Fruit fly (Drosophila melanogaster) whole organism, embryonic: Measurements from ENCODE around the gene CG13471.

ENCODE experiments used
- Antp ChIP-seq: fragments of 200-800 bp; sonication (Bioruptor generic); optimal IDR thresholded peaks from 3 replicates; lab custom pipeline; 2016; ENCODE audit warnings: missing biosample characterization, missing genetic modification characterization
- Asciz ChIP-seq: fragments of 200-800 bp; sonication (Bioruptor generic); optimal IDR thresholded peaks from 2 replicates; lab custom pipeline; 2017; ENCODE audit warnings: missing biosample characterization, mild to moderate bottlenecking, missing genetic modification characterization, missing genetic modification reagents
- C15 ChIP-seq: fragments of 200-800 bp; sonication (Bioruptor generic); IDR thresholded peaks from 3 replicates; pipeline ENCODE4 v1.3.6; 2022; ENCODE audit warnings: missing biosample characterization, missing genetic modification characterization
- CG10267 ChIP-seq: fragments of 200-800 bp; sonication (Bioruptor generic); optimal IDR thresholded peaks from 2 replicates; lab custom pipeline; 2018; ENCODE audit warnings: missing biosample characterization, mild to moderate bottlenecking, missing genetic modification characterization, moderate library complexity
- CG10321 ChIP-seq: fragments of 200-800 bp; sonication (Bioruptor generic); IDR thresholded peaks from 2 replicates; pipeline ENCODE4 v1.3.6; 2022; ENCODE audit warnings: missing biosample characterization, missing genetic modification characterization
- CG11456 ChIP-seq: fragments of 200-800 bp; sonication (Bioruptor generic); IDR thresholded peaks from 3 replicates; pipeline ENCODE4 v1.3.6; 2022; ENCODE audit warnings: missing biosample characterization, missing genetic modification characterization
- CG11695 ChIP-seq: fragments of 200-800 bp; sonication (Bioruptor generic); IDR thresholded peaks from 3 replicates; pipeline ENCODE4 v1.3.6; 2022; ENCODE audit warnings: missing biosample characterization, missing genetic modification characterization
- CG11696 ChIP-seq: fragments of 200-800 bp; sonication (Bioruptor generic); IDR thresholded peaks from 2 replicates; pipeline ENCODE4 v1.3.6; 2022; ENCODE audit warnings: missing biosample characterization, missing genetic modification characterization
- CG13424 ChIP-seq: fragments of 200-800 bp; sonication (Bioruptor generic); optimal IDR thresholded peaks from 2 replicates; lab custom pipeline; 2019; ENCODE audit warnings: missing biosample characterization, mild to moderate bottlenecking, missing genetic modification characterization, moderate library complexity
- CG13894 ChIP-seq: fragments of 200-800 bp; sonication (Bioruptor generic); optimal IDR thresholded peaks from 3 replicates; lab custom pipeline; 2018; ENCODE audit warnings: missing biosample characterization, mild to moderate bottlenecking, missing genetic modification characterization, moderate library complexity
- CG14050 ChIP-seq: fragments of 200-800 bp; sonication (Bioruptor generic); IDR thresholded peaks from 3 replicates; pipeline ENCODE4 v1.3.6; 2022; ENCODE audit warnings: missing biosample characterization, missing genetic modification characterization
- CG14441 ChIP-seq: fragments of 200-800 bp; sonication (Bioruptor generic); IDR thresholded peaks from 2 replicates; pipeline ENCODE4 v1.3.6; 2022; ENCODE audit warnings: missing biosample characterization, missing genetic modification characterization
- CG15696 ChIP-seq: fragments of 200-800 bp; sonication (Bioruptor generic); optimal IDR thresholded peaks from 2 replicates; lab custom pipeline; 2019; ENCODE audit warnings: missing biosample characterization, mild to moderate bottlenecking, missing genetic modification characterization, moderate library complexity
- CG3163 ChIP-seq: fragments of 200-800 bp; sonication (Bioruptor generic); optimal IDR thresholded peaks from 3 replicates; lab custom pipeline; 2016; ENCODE audit warnings: missing biosample characterization, missing genetic modification characterization
- CG32772 ChIP-seq: fragments of 200-800 bp; sonication (Bioruptor generic); IDR thresholded peaks from 2 replicates; pipeline ENCODE4 v1.3.6; 2022; ENCODE audit warnings: missing biosample characterization, missing genetic modification characterization
- CG5180 ChIP-seq: fragments of 200-800 bp; sonication (Bioruptor generic); optimal IDR thresholded peaks from 3 replicates; lab custom pipeline; 2017; ENCODE audit warnings: missing biosample characterization, missing genetic modification characterization, mild to moderate bottlenecking, moderate library complexity, missing genetic modification reagents
- CG7357 ChIP-seq: fragments of 200-800 bp; sonication (Bioruptor generic); IDR thresholded peaks from 3 replicates; pipeline ENCODE4 v1.3.6; 2022; ENCODE audit warnings: missing biosample characterization, missing genetic modification characterization
- CG7987 ChIP-seq: fragments of 200-800 bp; sonication (Bioruptor generic); optimal IDR thresholded peaks from 2 replicates; lab custom pipeline; 2018; ENCODE audit warnings: missing biosample characterization, mild to moderate bottlenecking, missing genetic modification characterization, moderate library complexity
- CG8089 ChIP-seq: fragments of 200-800 bp; sonication (Bioruptor generic); optimal IDR thresholded peaks from 3 replicates; lab custom pipeline; 2016; ENCODE audit warnings: missing biosample characterization, missing genetic modification characterization
- Dbx ChIP-seq: fragments of 200-800 bp; sonication (Bioruptor generic); IDR thresholded peaks from 3 replicates; pipeline ENCODE4 v1.3.6; 2022; ENCODE audit warnings: missing biosample characterization, missing genetic modification characterization
- Deaf1 ChIP-seq: fragments of 200-800 bp; optimal IDR thresholded peaks from 3 replicates; lab custom pipeline; 2019; ENCODE audit warnings: missing biosample characterization, mild to moderate bottlenecking, missing genetic modification characterization, moderate library complexity
- HLH54F ChIP-seq: fragments of 200-800 bp; sonication (Bioruptor generic); optimal IDR thresholded peaks from 3 replicates; lab custom pipeline; 2016; ENCODE audit warnings: missing biosample characterization, missing genetic modification characterization
- Hr3 ChIP-seq: fragments of 200-800 bp; sonication (Bioruptor generic); optimal IDR thresholded peaks from 3 replicates; lab custom pipeline; 2016; ENCODE audit warnings: missing biosample characterization, missing genetic modification characterization
- Oaz ChIP-seq: fragments of 200-800 bp; sonication (Bioruptor generic); IDR thresholded peaks from 2 replicates; pipeline ENCODE4 v1.3.6; 2022; ENCODE audit warnings: missing biosample characterization, missing genetic modification characterization
- Poxn ChIP-seq: fragments of 200-800 bp; sonication (Bioruptor generic); IDR thresholded peaks from 2 replicates; pipeline ENCODE4 v1.3.6; 2022; ENCODE audit warnings: missing biosample characterization, missing genetic modification characterization
- Sry-δ ChIP-seq: fragments of 200-800 bp; sonication (Bioruptor generic); optimal IDR thresholded peaks from 2 replicates; lab custom pipeline; 2016; ENCODE audit warnings: missing biosample characterization, missing genetic modification characterization
- Trl ChIP-seq, 3 experiments: fragments of >200 bp in 2 of 3; fragments of 200-800 bp in 1 of 3; sonication (Bioruptor generic) in 1 of 3; optimal IDR thresholded peaks; 2 replicates in 1 of 3; 3 replicates in 2 of 3; lab custom pipeline; 2016 to 2017; ENCODE audit warnings: missing biosample characterization in 1 of 3, missing genetic modification characterization in 1 of 3
- Vsx1 ChIP-seq: fragments of 200-800 bp; sonication (Bioruptor generic); optimal IDR thresholded peaks from 2 replicates; lab custom pipeline; 2017; ENCODE audit warnings: missing biosample characterization, mild to moderate bottlenecking, missing genetic modification characterization, missing genetic modification reagents
- amos ChIP-seq: fragments of 200-800 bp; sonication (Bioruptor generic); IDR thresholded peaks from 2 replicates; pipeline ENCODE4 v1.3.6; 2022; ENCODE audit warnings: missing biosample characterization, missing genetic modification characterization; ENCODE audit not compliant: partially characterized antibody
- br ChIP-seq: fragments of >200 bp; optimal IDR thresholded peaks from 2 replicates; lab custom pipeline; 2017
- chinmo ChIP-seq: fragments of 200-800 bp; sonication (Bioruptor generic); IDR thresholded peaks from 4 replicates; pipeline ENCODE4 v1.3.6; 2022; ENCODE audit warnings: missing biosample characterization, missing genetic modification characterization; ENCODE audit not compliant: partially characterized antibody
- ci ChIP-seq: fragments of 200-800 bp; sonication (Bioruptor generic); IDR thresholded peaks from 3 replicates; pipeline ENCODE4 v1.3.6; 2022; ENCODE audit warnings: missing biosample characterization, missing genetic modification characterization
- croc ChIP-seq: fragments of 200-800 bp; sonication (Bioruptor generic); conservative IDR thresholded peaks from 3 replicates; pipeline ENCODE4 v1.3.6; 2022; ENCODE audit warnings: missing biosample characterization, missing genetic modification characterization
- dm ChIP-seq: fragments of 200-800 bp; sonication (Bioruptor generic); optimal IDR thresholded peaks from 3 replicates; lab custom pipeline; 2016; ENCODE audit warnings: missing biosample characterization, missing genetic modification characterization
- gsb-n ChIP-seq: fragments of 200-800 bp; sonication (Bioruptor generic); optimal IDR thresholded peaks from 3 replicates; lab custom pipeline; 2018; ENCODE audit warnings: missing biosample characterization, mild to moderate bottlenecking, missing genetic modification characterization
- insv ChIP-seq, 2 experiments: fragments of 200-800 bp; sonication (Bioruptor generic); optimal IDR thresholded peaks; 3 replicates each; lab custom pipeline; 2016 to 2018; ENCODE audit warnings: missing biosample characterization in 2 of 2, missing genetic modification characterization in 2 of 2
- mirr ChIP-seq: fragments of 200-800 bp; sonication (Bioruptor generic); optimal IDR thresholded peaks from 3 replicates; lab custom pipeline; 2018; ENCODE audit warnings: missing biosample characterization, mild to moderate bottlenecking, missing genetic modification characterization
- nom ChIP-seq: fragments of 200-800 bp; sonication (Bioruptor generic); optimal IDR thresholded peaks from 2 replicates; lab custom pipeline; 2017; ENCODE audit warnings: missing biosample characterization, missing genetic modification characterization, mild to moderate bottlenecking, moderate library complexity, missing genetic modification reagents
- onecut ChIP-seq: fragments of 200-800 bp; sonication (Bioruptor generic); IDR thresholded peaks from 2 replicates; pipeline ENCODE4 v1.3.6; 2022; ENCODE audit warnings: missing biosample characterization, missing genetic modification characterization
- pan ChIP-seq, 4 experiments: fragments of >200 bp in 3 of 4; fragments of 200-800 bp in 1 of 4; sonication (Bioruptor generic) in 1 of 4; optimal IDR thresholded peaks in 3 of 4; IDR thresholded peaks in 1 of 4; 2 replicates each; pipeline versions ENCODE4 v1.3.6 to Lab custom; 2017 to 2022; ENCODE audit warnings: missing biosample characterization in 2 of 4, missing genetic modification characterization in 2 of 4, mixed read lengths in 1 of 4
- pb ChIP-seq: fragments of 200-800 bp; sonication (Bioruptor generic); optimal IDR thresholded peaks from 3 replicates; lab custom pipeline; 2016; ENCODE audit warnings: missing biosample characterization, missing genetic modification characterization
- scrt ChIP-seq: fragments of 200-800 bp; sonication (Bioruptor generic); optimal IDR thresholded peaks from 2 replicates; lab custom pipeline; 2018; ENCODE audit warnings: missing biosample characterization, mild to moderate bottlenecking, missing genetic modification characterization, moderate library complexity
- sens ChIP-seq: fragments of 200-800 bp; sonication (Bioruptor generic); peaks from one replicate; lab custom pipeline; 2016; ENCODE audit warnings: missing biosample characterization, missing genetic modification characterization
- sisA ChIP-seq: fragments of 200-800 bp; sonication (Bioruptor generic); IDR thresholded peaks from 2 replicates; pipeline ENCODE4 v1.3.6; 2022; ENCODE audit warnings: missing biosample characterization, missing genetic modification characterization
- sna ChIP-seq: fragments of 200-800 bp; sonication (Bioruptor generic); IDR thresholded peaks from 2 replicates; pipeline ENCODE4 v1.3.6; 2022; ENCODE audit warnings: missing biosample characterization, missing genetic modification characterization; ENCODE audit not compliant: partially characterized antibody
- sqz ChIP-seq: fragments of 200-800 bp; sonication (Bioruptor generic); optimal IDR thresholded peaks from 3 replicates; lab custom pipeline; 2018; ENCODE audit warnings: missing biosample characterization, mild to moderate bottlenecking, missing genetic modification characterization
- stwl ChIP-seq: fragments of 200-800 bp; sonication (Bioruptor generic); optimal IDR thresholded peaks from 3 replicates; lab custom pipeline; 2018; ENCODE audit warnings: missing biosample characterization, mild to moderate bottlenecking, missing genetic modification characterization, moderate library complexity
- tll ChIP-seq, 2 experiments: fragments of 200-800 bp in 1 of 2; fragments of >200 bp in 1 of 2; sonication (Bioruptor generic) in 1 of 2; optimal IDR thresholded peaks; 2 replicates each; lab custom pipeline; 2017 to 2019; ENCODE audit warnings: missing biosample characterization in 2 of 2, missing genetic modification characterization in 2 of 2, mild to moderate bottlenecking in 1 of 2, moderate library complexity in 1 of 2
- vnd ChIP-seq: fragments of 200-800 bp; sonication (Bioruptor generic); IDR thresholded peaks from 3 replicates; pipeline ENCODE4 v1.3.6; 2022; ENCODE audit warnings: missing biosample characterization, missing genetic modification characterization; ENCODE audit not compliant: partially characterized antibody

CG13471 gene

dm6 chr3L:14755046-14755643 is 21.8 kb upstream of the CG13471 start (continued):
- peak; percentile 55; the same call in 1 of the 3 replicates for TF ChIP-seq ci (GFP tag; lab: Robert Waterston, UW)
- no peak for TF ChIP-seq CG8089
- TF ChIP-seq Poxn (GFP tag; lab: Robert Waterston, UW), result no peak
- TF ChIP-seq Vsx1 (GFP tag; lab: Kevin White, UChicago), result no peak
- TF ChIP-seq CG11695, result peak; percentile 15; the same call in 1 of the 3 replicates
- TF ChIP-seq pb (GFP tag; lab: Kevin White, UChicago), result no peak
- no peak for TF ChIP-seq CG13424 (tag; lab: Kevin White, UChicago)
- no peak for TF ChIP-seq CG14441 (GFP tag; lab: Robert Waterston, UW)
- TF ChIP-seq amos, result no peak
- TF ChIP-seq Dbx (GFP tag; lab: Robert Waterston, UW), result 0 out of 3 replicates have a peak, but pooled peaks have one; percentile 6
- TF ChIP-seq onecut (GFP tag; lab: Robert Waterston, UW), result peak; percentile 99
- no peak for TF ChIP-seq CG10321 (GFP tag; lab: Robert Waterston, UW)
- TF ChIP-seq CG10267, result no peak
- TF ChIP-seq sisA (GFP tag; lab: Robert Waterston, UW), result no peak
- no peak for TF ChIP-seq gsb-n (tag; lab: Kevin White, UChicago)
- no peak for TF ChIP-seq stwl (tag; lab: Kevin White, UChicago)
- TF ChIP-seq vnd, result no peak
- peak; percentile 61 for TF ChIP-seq scrt (GFP tag; lab: Kevin White, UChicago)
- TF ChIP-seq br (lab: Kevin White, UChicago), result no peak
- TF ChIP-seq CG7357 (GFP tag; lab: Robert Waterston, UW), result no peak
- TF ChIP-seq Asciz (GFP tag; lab: Kevin White, UChicago), result no peak
- TF ChIP-seq C15 (GFP tag; lab: Robert Waterston, UW), result no peak
- TF ChIP-seq Hr3 (GFP tag; lab: Kevin White, UChicago), result no peak
- peak; percentile 75; the same call in 1 of the 4 replicates for TF ChIP-seq chinmo (GFP tag; lab: Robert Waterston, UW)
- no peak for TF ChIP-seq Oaz
- no peak for TF ChIP-seq Sry-δ (GFP tag; lab: Kevin White, UChicago)
- TF ChIP-seq CG11456 (GFP tag; lab: Robert Waterston, UW), result no peak
- peak in 1 of 2 experiments; percentile 87 for TF ChIP-seq insv (GFP tag; optimal IDR thresholded peaks at IDR 0.05; lab: Kevin White, UChicago)
- TF ChIP-seq Deaf1 (tag; lab: Kevin White, UChicago), result no peak
- TF ChIP-seq CG32772 (GFP tag; lab: Robert Waterston, UW), result peak; percentile 86
- no peak for TF ChIP-seq HLH54F (GFP tag; lab: Kevin White, UChicago)
- TF ChIP-seq croc (GFP tag; lab: Robert Waterston, UW), result no peak
- TF ChIP-seq CG7987 (GFP tag; lab: Kevin White, UChicago), result no peak
- TF ChIP-seq Antp (GFP tag; lab: Kevin White, UChicago), result no peak
- no peak for TF ChIP-seq CG14050 (GFP tag; lab: Robert Waterston, UW)
- no peak for TF ChIP-seq mirr
- TF ChIP-seq CG5180 (GFP tag; lab: Kevin White, UChicago), result peak; percentile 28
- peak; percentile 74 for TF ChIP-seq sqz (GFP tag; lab: Kevin White, UChicago)
- peak; percentile 58 for TF ChIP-seq dm (GFP tag; lab: Kevin White, UChicago)
- TF ChIP-seq nom (GFP tag; lab: Kevin White, UChicago), result peak; percentile 92
- TF ChIP-seq CG11696 (GFP tag; lab: Robert Waterston, UW), result no peak
- TF ChIP-seq sens (GFP tag; lab: Kevin White, UChicago), result peak; percentile 85
- TF ChIP-seq tll (GFP tag; optimal IDR thresholded peaks at IDR 0.05; lab: Kevin White, UChicago), result no peak
- no peak for TF ChIP-seq CG15696 (tag; lab: Kevin White, UChicago)
- TF ChIP-seq Trl (optimal IDR thresholded peaks at IDR 0.05; lab: Kevin White, UChicago), result peak; percentile 100
- peak; percentile 61 for TF ChIP-seq Trl (GFP tag; optimal IDR thresholded peaks at IDR 0.05; lab: Kevin White, UChicago)
- peak; percentile 75; the same call in 1 of the 2 replicates for TF ChIP-seq sna (GFP tag; lab: Robert Waterston, UW)
- peak; percentile 97 for TF ChIP-seq CG3163 (GFP tag; lab: Kevin White, UChicago)
- TF ChIP-seq CG13894, result no peak
- no peak for TF ChIP-seq pan (optimal IDR thresholded peaks at IDR 0.05; lab: Kevin White, UChicago)
- peak in 1 of 2 experiments; percentile 19 for TF ChIP-seq pan (GFP tag; optimal IDR thresholded peaks at IDR 0.05 in 1 of 2, IDR thresholded peaks at IDR 0.05 in 1 of 2)
